Worm (Caenorhabditis elegans): ENCODE measurements around the gene sdz-24.

ce11 chrII:614701-615100, 43.8 kb upstream of the sdz-24 start:
- TF ChIP-seq hpl-2 (GFP tag; optimal IDR thresholded peaks at IDR 0.05) (no peak), lin-13 (GFP tag; optimal IDR thresholded peaks at IDR 0.05) (no peak), skn-1 (tag; optimal IDR thresholded peaks at IDR 0.05) (no peak), irx-1 (tag; optimal IDR thresholded peaks at IDR 0.05) (no peak), nhr-12 (tag; optimal IDR thresholded peaks at IDR 0.05) (no peak), nhr-11 (tag; optimal IDR thresholded peaks at IDR 0.05) (no peak), fos-1 (tag; optimal IDR thresholded peaks at IDR 0.05) (no peak), unc-62 (GFP tag; optimal IDR thresholded peaks at IDR 0.05) (no peak), snpc-4 (tag; optimal IDR thresholded peaks at IDR 0.05) (no peak), fkh-10 (GFP tag; optimal IDR thresholded peaks at IDR 0.05) (no peak), lsy-2 (tag; optimal IDR thresholded peaks at IDR 0.05) (no peak), hlh-4 (tag; optimal IDR thresholded peaks at IDR 0.05) (no peak), ztf-11 (tag; optimal IDR thresholded peaks at IDR 0.05) (no peak)
